Fruit fly (Drosophila melanogaster): ENCODE data around the gene Ca-alpha1T.

Gene Ca-alpha1T

DNA sequence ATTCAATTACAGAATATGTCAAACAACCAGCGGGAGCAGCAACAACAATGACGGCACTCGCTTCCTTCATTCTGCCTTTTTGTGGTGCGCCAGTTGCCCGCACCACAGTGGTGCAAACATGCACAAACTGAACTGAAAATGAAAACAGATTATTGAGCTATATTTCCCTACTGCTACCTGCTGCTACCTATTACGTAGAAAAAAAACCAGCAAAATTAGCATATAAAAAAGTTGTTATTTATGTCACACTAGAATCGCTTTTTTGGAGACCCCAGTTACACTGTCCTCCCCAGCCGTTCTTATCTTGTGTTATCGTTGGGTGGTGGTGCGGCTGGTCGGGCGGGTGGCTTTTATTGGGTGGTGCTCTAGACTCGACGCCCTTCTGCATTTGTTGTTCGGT lies 94.7 kb downstream of the Ca-alpha1T start (continued):
- TF ChIP-seq Ada2b (GFP tag; IDR thresholded peaks at IDR 0.05) (peak; percentile 93), gcm (GFP tag; optimal IDR thresholded peaks at IDR 0.05) (peak; percentile 54), H15 (GFP tag; IDR thresholded peaks at IDR 0.05) (peak; percentile 86), CG7556 (GFP tag; optimal IDR thresholded peaks at IDR 0.05) (peak; percentile 77), tio (GFP tag; optimal IDR thresholded peaks at IDR 0.05) (peak; percentile 60), CG12104 (GFP tag; optimal IDR thresholded peaks at IDR 0.05) (peak; percentile 54), bowl (GFP tag; IDR thresholded peaks at IDR 0.05) (peak; percentile 73), CG6654 (GFP tag; optimal IDR thresholded peaks at IDR 0.05) (peak; percentile 44), CG4282 (GFP tag; optimal IDR thresholded peaks at IDR 0.05) (peak; percentile 5), CG12299 (tag; optimal IDR thresholded peaks at IDR 0.05) (peak; percentile 38), ap (GFP tag; IDR thresholded peaks at IDR 0.05) (peak; percentile 76), ewg (GFP tag; optimal IDR thresholded peaks at IDR 0.05) (peak; percentile 72), CG11723 (GFP tag; optimal IDR thresholded peaks at IDR 0.05) (peak; percentile 35), CG1233 (GFP tag; optimal IDR thresholded peaks at IDR 0.05) (peak; percentile 73), ci (GFP tag; IDR thresholded peaks at IDR 0.05) (peak; percentile 94), chif (GFP tag; optimal IDR thresholded peaks at IDR 0.05) (peak; percentile 76 to 78), CG14860 (GFP tag; IDR thresholded peaks at IDR 0.05; ENCODE audit: partially characterized antibody) (0 out of 3 replicates have a peak, but pooled peaks have one; percentile 28), TFAM (GFP tag; optimal IDR thresholded peaks at IDR 0.05) (peak; percentile 13), CG8944 (GFP tag; optimal IDR thresholded peaks at IDR 0.05) (peak; percentile 77), ato (GFP tag; IDR thresholded peaks at IDR 0.05; ENCODE audit: partially characterized antibody) (no peak), Dbx (GFP tag; IDR thresholded peaks at IDR 0.05) (peak; percentile 83), Hsf (GFP tag; optimal IDR thresholded peaks at IDR 0.05) (peak; percentile 78), gsb-n (tag; optimal IDR thresholded peaks at IDR 0.05) (peak; percentile 56), Max (GFP tag; optimal IDR thresholded peaks at IDR 0.05) (peak; percentile 70), CG9876 (GFP tag; optimal IDR thresholded peaks at IDR 0.05) (peak; percentile 57), nerfin-1 (tag; optimal IDR thresholded peaks at IDR 0.05) (peak; percentile 51), MESR4 (GFP tag; optimal IDR thresholded peaks at IDR 0.05) (no peak), repo (GFP tag; optimal IDR thresholded peaks at IDR 0.05) (peak; percentile 71), CG2678 (tag; optimal IDR thresholded peaks at IDR 0.05) (peak; percentile 81), esg (GFP tag; conservative IDR thresholded peaks at IDR 0.05) (peak; percentile 87), tll (GFP tag; optimal IDR thresholded peaks at IDR 0.05) (no peak), CG4617 (GFP tag; optimal IDR thresholded peaks at IDR 0.05; ENCODE audit: borderline replicate concordance) (no peak), Xrp1 (GFP tag; IDR thresholded peaks at IDR 0.05) (peak; percentile 92), Hr78 (GFP tag; optimal IDR thresholded peaks at IDR 0.05) (no peak), sima (GFP tag; optimal IDR thresholded peaks at IDR 0.05) (no peak), luna (GFP tag; optimal IDR thresholded peaks at IDR 0.05) (peak; percentile 29), CG7963 (GFP tag; IDR thresholded peaks at IDR 0.05; ENCODE audit: partially characterized antibody) (no peak), CG15514 (GFP tag; optimal IDR thresholded peaks at IDR 0.05) (peak; percentile 67), Bteb2 (GFP tag; optimal IDR thresholded peaks at IDR 0.05) (peak; percentile 49), ftz-f1 (GFP tag; optimal IDR thresholded peaks at IDR 0.05) (no peak), nerfin-2 (GFP tag; IDR thresholded peaks at IDR 0.05; ENCODE audit: partially characterized antibody) (no peak), CG1832 (GFP tag; optimal IDR thresholded peaks at IDR 0.05) (no peak), CG17912 (GFP tag; optimal IDR thresholded peaks at IDR 0.05) (no peak), sim (GFP tag; IDR thresholded peaks at IDR 0.05) (peak; percentile 76; the same call in 1 of the 2 replicates), CG12942 (GFP tag; optimal IDR thresholded peaks at IDR 0.05) (peak; percentile 59), CG8478 (optimal IDR thresholded peaks at IDR 0.05) (no peak), CG11247 (GFP tag; IDR thresholded peaks at IDR 0.05) (peak; percentile 84), CG15269 (tag; optimal IDR thresholded peaks at IDR 0.05) (peak; percentile 78), CG30020 (tag; optimal IDR thresholded peaks at IDR 0.05) (no peak), Lpt (GFP tag; optimal IDR thresholded peaks at IDR 0.05) (no peak)

Measured in whole organism, embryonic.